Worm (Caenorhabditis elegans): ENCODE results near the gene srh-264.

DNA sequence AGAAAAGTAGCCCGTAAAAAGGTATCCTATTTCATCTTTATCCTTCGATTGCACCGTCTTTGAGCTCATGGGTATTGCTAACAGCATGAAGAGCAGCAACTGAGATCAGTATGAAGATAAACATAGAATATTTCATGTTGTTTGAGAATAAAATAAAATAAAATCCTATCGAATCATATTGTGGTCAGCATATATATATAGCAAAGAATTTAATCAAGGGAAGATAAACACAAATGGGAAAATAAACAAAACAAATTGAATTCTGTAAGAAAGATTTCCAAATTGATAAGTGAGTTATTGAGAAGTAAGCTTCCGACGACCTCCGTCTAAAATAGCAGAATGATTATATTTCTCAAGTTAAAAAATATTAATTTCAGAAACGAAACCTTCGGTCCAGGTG lies 29.8 kb downstream of the srh-264 start, which contains the start of gene T26H5.10:
- no peak for TF ChIP-seq him-1 (tag; optimal IDR thresholded peaks at IDR 0.05)
- no peak for TF ChIP-seq dao-5 (tag; optimal IDR thresholded peaks at IDR 0.05)
- TF ChIP-seq W03F9.2 (tag; optimal IDR thresholded peaks at IDR 0.05) = no peak
